Worm (Caenorhabditis elegans) whole organism, L1 larva: ENCODE results near the gene M163.1.

Experiments
- C04F5.9 ChIP-seq: sonication (generic microtip); optimal IDR thresholded peaks from 2 replicates; lab custom pipeline; 2016; ENCODE audit warnings: missing genetic modification characterization, missing compliant biosample characterization
- blmp-1 ChIP-seq: fragments of 150-350 bp; optimal IDR thresholded peaks from 2 replicates; lab custom pipeline; 2014; ENCODE audit warnings: missing biosample characterization, missing genetic modification characterization
- ceh-82 ChIP-seq, 3 experiments: fragments of 150-350 bp in 1 of 3; sonication (generic microtip) in 2 of 3; optimal IDR thresholded peaks; 2 replicates each; lab custom pipeline; 2014 to 2017; ENCODE audit warnings: missing biosample characterization in 3 of 3, missing genetic modification characterization in 3 of 3
- ceh-90 ChIP-seq: sonication (generic microtip); optimal IDR thresholded peaks from 2 replicates; lab custom pipeline; 2016; ENCODE audit warnings: missing genetic modification characterization, missing compliant biosample characterization
- ces-1 ChIP-seq: fragments of 150-350 bp; optimal IDR thresholded peaks from 2 replicates; lab custom pipeline; 2014; ENCODE audit warnings: missing biosample characterization, missing genetic modification reagents, missing genetic modification characterization
- efl-1 ChIP-seq, 4 experiments: fragments of 150-350 bp; optimal IDR thresholded peaks in 3 of 4; peaks in 1 of 4; 1 replicate in 1 of 4; 2 replicates in 3 of 4; lab custom pipeline; 2014; ENCODE audit warnings: missing biosample characterization in 2 of 4, missing genetic modification characterization in 2 of 4, missing genetic modification reagents in 2 of 4
- elt-3 ChIP-seq, 6 experiments: fragments of 150-350 bp in 1 of 6; sonication (generic microtip); optimal IDR thresholded peaks; 2 replicates each; lab custom pipeline; 2017 to 2018; ENCODE audit warnings: missing biosample characterization in 6 of 6, missing genetic modification characterization in 6 of 6, inconsistent platforms in 1 of 6
- fkh-4 ChIP-seq: sonication (generic microtip); optimal IDR thresholded peaks from 2 replicates; lab custom pipeline; 2016; ENCODE audit warnings: missing compliant biosample characterization, missing genetic modification characterization, borderline replicate concordance
- fos-1 ChIP-seq: fragments of 150-350 bp; optimal IDR thresholded peaks from 2 replicates; lab custom pipeline; 2014; ENCODE audit warnings: missing biosample characterization, missing genetic modification characterization
- hpl-2 ChIP-seq: fragments of 150-350 bp; optimal IDR thresholded peaks from 2 replicates; lab custom pipeline; 2014; ENCODE audit warnings: missing biosample characterization, missing genetic modification reagents, missing genetic modification characterization
- lin-13 ChIP-seq: fragments of 150-350 bp; optimal IDR thresholded peaks from 2 replicates; lab custom pipeline; 2014; ENCODE audit warnings: missing biosample characterization, missing genetic modification reagents, missing genetic modification characterization
- lin-39 ChIP-seq: fragments of 150-350 bp; optimal IDR thresholded peaks from 2 replicates; lab custom pipeline; 2014; ENCODE audit warnings: missing biosample characterization, missing genetic modification reagents, missing genetic modification characterization
- lir-3 ChIP-seq: sonication (generic microtip); optimal IDR thresholded peaks from 2 replicates; lab custom pipeline; 2016; ENCODE audit warnings: mild to moderate bottlenecking, missing genetic modification characterization, moderate library complexity, missing compliant biosample characterization; ENCODE audit not compliant: poor library complexity
- lsy-2 ChIP-seq, 2 experiments: fragments of 150-350 bp; optimal IDR thresholded peaks; 2 replicates each; lab custom pipeline; 2014; ENCODE audit warnings: missing biosample characterization in 2 of 2, missing genetic modification characterization in 2 of 2
- mab-9 ChIP-seq: fragments of 200-800 bp; sonication (Bioruptor generic); IDR thresholded peaks from 2 replicates; pipeline ENCODE4 v1.3.6; 2022; ENCODE audit warnings: missing genetic modification reagents, missing genetic modification characterization, missing compliant biosample characterization
- nhr-237 ChIP-seq: fragments of 150-350 bp; optimal IDR thresholded peaks from 2 replicates; lab custom pipeline; 2014; ENCODE audit warnings: missing biosample characterization, missing genetic modification characterization
- nhr-76 ChIP-seq: sonication (generic microtip); optimal IDR thresholded peaks from 2 replicates; lab custom pipeline; 2017; ENCODE audit warnings: missing biosample characterization, missing genetic modification characterization
- nhr-90 ChIP-seq: sonication (generic microtip); optimal IDR thresholded peaks from 2 replicates; lab custom pipeline; 2016; ENCODE audit warnings: mild to moderate bottlenecking, missing genetic modification characterization, missing compliant biosample characterization; ENCODE audit not compliant: poor library complexity
- pax-3 ChIP-seq: fragments of 200-800 bp; sonication (Bioruptor generic); optimal IDR thresholded peaks from 2 replicates; lab custom pipeline; 2018; ENCODE audit warnings: mild to moderate bottlenecking, missing genetic modification characterization, moderate library complexity, missing compliant biosample characterization
- pqm-1 ChIP-seq: sonication (generic microtip); optimal IDR thresholded peaks from 3 replicates; lab custom pipeline; 2017; ENCODE audit warnings: missing biosample characterization, missing genetic modification characterization
- rnt-1 ChIP-seq: sonication (generic microtip); optimal IDR thresholded peaks from 2 replicates; lab custom pipeline; 2016; ENCODE audit warnings: mild to moderate bottlenecking, missing genetic modification characterization, moderate library complexity, missing compliant biosample characterization
- skn-1 ChIP-seq: fragments of 150-350 bp; optimal IDR thresholded peaks from 2 replicates; lab custom pipeline; 2014; ENCODE audit warnings: missing biosample characterization, missing genetic modification characterization
- sox-4 ChIP-seq: sonication (generic microtip); optimal IDR thresholded peaks from 2 replicates; lab custom pipeline; 2016; ENCODE audit warnings: missing genetic modification characterization, missing compliant biosample characterization
- sptf-1 ChIP-seq: fragments of 150-350 bp; optimal IDR thresholded peaks from 2 replicates; lab custom pipeline; 2014; ENCODE audit warnings: missing biosample characterization, missing genetic modification characterization
- sup-37 ChIP-seq: fragments of 200-800 bp; sonication (Bioruptor generic); optimal IDR thresholded peaks from 2 replicates; lab custom pipeline; 2018; ENCODE audit warnings: mild to moderate bottlenecking, missing genetic modification characterization, missing compliant biosample characterization
- tbx-2 ChIP-seq: sonication (generic microtip); optimal IDR thresholded peaks from 2 replicates; lab custom pipeline; 2016; ENCODE audit warnings: missing genetic modification characterization, missing compliant biosample characterization
- tlp-1 ChIP-seq: fragments of 150-350 bp; optimal IDR thresholded peaks from 2 replicates; lab custom pipeline; 2014; ENCODE audit warnings: missing biosample characterization, missing genetic modification characterization
- vab-15 ChIP-seq: sonication (generic microtip); optimal IDR thresholded peaks from 2 replicates; lab custom pipeline; 2017; ENCODE audit warnings: missing genotype, mild to moderate bottlenecking, missing genetic modification characterization, missing compliant biosample characterization
- zip-4 ChIP-seq: fragments of 200-800 bp; sonication (Bioruptor generic); optimal IDR thresholded peaks from 2 replicates; lab custom pipeline; 2018; ENCODE audit warnings: mild to moderate bottlenecking, missing genetic modification characterization, moderate library complexity, missing compliant biosample characterization
- ztf-4 ChIP-seq: fragments of 150-350 bp; optimal IDR thresholded peaks from 2 replicates; lab custom pipeline; 2014; ENCODE audit warnings: missing biosample characterization, missing genetic modification characterization

M163.1 gene

DNA sequence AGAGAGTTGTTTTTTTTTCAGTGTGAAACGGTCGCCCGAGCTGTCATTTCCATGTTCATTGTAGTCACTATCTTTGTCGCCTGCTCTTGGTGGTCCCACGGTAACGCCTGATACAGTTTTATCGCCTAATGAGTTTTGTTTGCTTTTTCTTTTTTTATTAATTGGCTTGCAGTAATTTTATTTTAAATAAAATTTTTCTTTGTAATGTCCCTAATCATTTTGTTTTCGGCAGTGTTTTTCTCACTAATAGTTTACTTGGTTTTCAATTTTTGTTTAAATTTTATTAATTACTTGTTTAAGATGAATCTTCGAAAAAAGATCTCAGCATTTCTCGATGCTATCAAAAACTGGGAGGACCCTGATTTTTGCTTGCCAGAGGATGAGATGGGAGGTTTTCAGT, 38.0 kb downstream of the M163.1 start, which contains the start of gene M163.22:
TSS of gene M163.22 (plus strand) at position 301 of the 400 bp plus-strand sequence.
- TF ChIP-seq sptf-1 (tag; lab: Kevin White, UChicago) (no peak), efl-1 (optimal IDR thresholded peaks at IDR 0.05; lab: Kevin White, UChicago) (no peak), efl-1 (GFP tag; optimal IDR thresholded peaks at IDR 0.05 in 1 of 2; lab: Kevin White, UChicago) (peak in 1 of 2 experiments; percentile 68), fos-1 (tag; lab: Kevin White, UChicago) (no peak), sox-4 (tag; lab: Kevin White, UChicago) (no peak), hpl-2 (no peak), zip-4 (GFP tag; lab: Kevin White, UChicago) (no peak), C04F5.9 (tag; lab: Kevin White, UChicago) (no peak), lin-13 (GFP tag; lab: Kevin White, UChicago) (no peak)

DNA sequence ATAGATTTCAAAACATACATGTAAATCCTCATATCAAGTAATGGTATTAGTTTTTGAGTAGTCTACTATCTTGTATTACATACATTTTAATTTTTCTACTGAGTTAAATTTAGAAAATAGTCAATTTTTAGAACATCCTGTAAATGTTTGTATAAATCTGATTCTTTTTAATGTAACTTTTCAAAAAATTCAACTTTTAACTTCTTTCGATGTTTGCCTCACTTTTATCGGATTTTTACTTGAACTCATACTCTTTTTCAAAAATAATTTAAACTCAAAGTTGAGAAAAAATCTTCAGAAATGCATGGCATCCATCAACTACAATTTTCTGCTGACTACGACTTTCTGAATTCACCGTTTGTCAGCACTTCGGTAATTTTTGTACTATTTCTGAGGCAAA, 39.1 kb downstream of the M163.1 start, which contains the start of gene M163.7:
TSS of gene M163.7 (plus strand) at position 301 of the 400 bp plus-strand sequence.
- TF ChIP-seq mab-9 (GFP tag; lab: Robert Waterston, UW): no peak
- no peak for TF ChIP-seq nhr-76
- no peak for TF ChIP-seq pqm-1 (tag; lab: Kevin White, UChicago)
- no peak for TF ChIP-seq fkh-4
- no peak for TF ChIP-seq pax-3 (tag; lab: Kevin White, UChicago)
- no peak for TF ChIP-seq fos-1 (tag; lab: Kevin White, UChicago)
- no peak for TF ChIP-seq nhr-90
- TF ChIP-seq sup-37 (GFP tag; lab: Kevin White, UChicago): no peak
- TF ChIP-seq tlp-1 (tag; lab: Kevin White, UChicago): no peak
- no peak for TF ChIP-seq lin-13 (GFP tag; lab: Kevin White, UChicago)
- TF ChIP-seq vab-15 (tag; lab: Kevin White, UChicago): no peak
- no peak for TF ChIP-seq tbx-2 (tag; lab: Kevin White, UChicago)
- TF ChIP-seq lir-3: no peak
- no peak for TF ChIP-seq lsy-2 (tag; optimal IDR thresholded peaks at IDR 0.05; lab: Kevin White, UChicago)
- no peak for TF ChIP-seq ceh-82 (tag; optimal IDR thresholded peaks at IDR 0.05; lab: Kevin White, UChicago)
- TF ChIP-seq nhr-237 (tag; lab: Kevin White, UChicago): no peak
- TF ChIP-seq skn-1 (tag; lab: Kevin White, UChicago): no peak
- TF ChIP-seq ceh-90: no peak
- no peak for TF ChIP-seq ces-1
- TF ChIP-seq ztf-4 (tag; lab: Kevin White, UChicago): no peak

DNA sequence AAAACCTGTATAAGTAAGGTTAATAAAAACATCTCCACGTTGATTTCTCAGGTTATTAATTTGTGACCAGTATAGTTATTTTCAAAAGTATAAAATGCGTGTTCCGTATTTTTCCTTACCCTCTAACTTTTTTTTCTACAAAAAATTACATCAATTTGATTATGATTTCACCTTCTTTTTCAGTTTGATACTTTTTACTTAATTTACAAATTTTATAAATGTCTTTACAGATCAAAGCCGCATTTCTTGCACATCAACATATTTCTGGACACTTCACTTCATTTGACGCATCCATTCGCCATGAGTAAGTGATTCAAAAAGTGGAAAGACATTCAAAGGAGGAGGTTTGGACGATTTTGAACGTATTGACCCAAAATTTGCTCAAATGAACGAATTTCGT, 43.2 kb downstream of the M163.1 start, which contains the start of gene Y66C5A.2:
TSS of gene Y66C5A.2 (plus strand) at position 301 of the 400 bp plus-strand sequence.
- TF ChIP-seq elt-3 (tag; optimal IDR thresholded peaks at IDR 0.05; lab: Kevin White, UChicago): no peak
- no peak for TF ChIP-seq sox-4 (tag; lab: Kevin White, UChicago)

DNA sequence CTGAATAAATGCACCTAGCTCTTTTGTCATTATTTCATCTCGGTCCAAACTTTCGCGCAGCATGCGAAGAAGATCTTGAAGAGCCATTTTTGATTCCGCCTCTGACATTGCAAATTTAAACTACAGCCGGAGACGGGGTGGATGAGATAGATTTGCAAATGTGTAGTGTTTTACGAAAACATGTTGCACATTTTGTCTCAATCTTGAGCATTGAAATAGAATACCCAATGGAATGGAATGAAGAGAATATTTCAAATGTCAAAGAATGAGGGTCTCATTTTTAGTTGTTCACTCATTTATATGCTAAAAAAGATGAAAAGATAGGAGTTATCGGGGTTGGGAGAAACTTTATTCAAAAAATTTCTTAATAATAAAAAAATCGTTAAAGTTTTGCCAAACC, 48.2 kb downstream of the M163.1 start, which contains the start of gene Y66C5A.1:
TSS of gene Y66C5A.1 (minus strand) at position 101 of the 400 bp plus-strand sequence.
- TF ChIP-seq lin-39 (tag; lab: Kevin White, UChicago): no peak

- TF ChIP-seq rnt-1 (tag; lab: Kevin White, UChicago) (peak; percentile 43), blmp-1 (tag; lab: Kevin White, UChicago) (no peak)
- TF ChIP-seq, all 84 proteins: peak for 1
These were observed 49.9 kb downstream of the M163.1 start, which contains the start of gene F23D12.7 for ce11 chrX:14453735-14454134. TSS of gene F23D12.7 (minus strand) at chrX:14453835.
